Worm (Caenorhabditis elegans): ENCODE measurements around the gene ZK381.2.

Gene ZK381.2

ce11 chrIV:6919318-6919717 lies 46.0 kb upstream of the ZK381.2 start, which contains the start of gene ruvb-2 (continued):
- TF ChIP-seq dsc-1 (tag; optimal IDR thresholded peaks at IDR 0.05) (peak; percentile 92), zip-4 (GFP tag; optimal IDR thresholded peaks at IDR 0.05) (peak; percentile 64), lin-15B (tag; optimal IDR thresholded peaks at IDR 0.05) (peak; percentile 91)

ce11 chrIV:6920063-6920462 lies 45.2 kb upstream of the ZK381.2 start, which contains the start of gene T22D1.18:
TSS of gene T22D1.18 (minus strand) at chrIV:6920163.
- TF ChIP-seq zag-1 (tag; optimal IDR thresholded peaks at IDR 0.05) (no peak), nhr-85 (tag) (peak; percentile 67)

DNA sequence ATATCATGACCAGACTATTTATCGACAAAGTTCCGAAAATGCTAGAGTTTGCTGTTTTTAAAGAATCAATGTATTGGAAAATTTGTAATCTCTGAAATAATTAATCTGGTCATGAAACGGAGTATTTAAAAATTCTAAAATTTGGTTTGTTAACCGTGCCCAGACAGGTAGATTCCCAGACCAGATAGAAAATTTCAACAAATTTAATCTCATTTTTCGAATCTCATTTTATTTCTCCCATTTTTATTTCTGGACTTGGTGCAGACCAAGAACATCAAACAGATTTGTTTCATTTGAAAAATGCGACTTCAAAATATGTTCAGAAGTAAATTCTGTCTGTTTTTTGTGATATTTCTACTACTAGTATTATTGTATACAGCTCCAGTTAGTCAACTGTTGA lies 42.2 kb upstream of the ZK381.2 start, which contains the start of gene T22D1.1:
TSS of gene T22D1.1 (plus strand) at position 301 of the 400 bp plus-strand sequence.
- TF ChIP-seq aha-1 (tag; optimal IDR thresholded peaks at IDR 0.05) (no peak), fkh-8 (tag; optimal IDR thresholded peaks at IDR 0.05) (no peak), ets-5 (GFP tag; IDR thresholded peaks at IDR 0.05) (no peak), unc-30 (tag; optimal IDR thresholded peaks at IDR 0.05) (no peak), ztf-4 (tag; optimal IDR thresholded peaks at IDR 0.05) (no peak), pax-3 (tag; optimal IDR thresholded peaks at IDR 0.05) (no peak)

- TF ChIP-seq aly-2 (tag; optimal IDR thresholded peaks at IDR 0.05) (no peak), efl-1 (optimal IDR thresholded peaks at IDR 0.05) (no peak), efl-1 (GFP tag; optimal IDR thresholded peaks at IDR 0.05 in 1 of 2) (peak in 1 of 2 experiments; percentile 17)
These were observed 39.8 kb upstream of the ZK381.2 start for ce11 chrIV:6925520-6925919.

- no peak for TF ChIP-seq tbx-2 (tag; optimal IDR thresholded peaks at IDR 0.05)
- no peak for TF ChIP-seq skn-1 (tag; optimal IDR thresholded peaks at IDR 0.05)
- no peak for TF ChIP-seq nhr-76 (tag; optimal IDR thresholded peaks at IDR 0.05)
- TF ChIP-seq ces-1 (GFP tag; optimal IDR thresholded peaks at IDR 0.05) = no peak
These were observed 36.9 kb upstream of the ZK381.2 start, which contains the start of gene cest-6 for ce11 chrIV:6928417-6928816. TSS of gene cest-6 (minus strand) at chrIV:6928517.

DNA sequence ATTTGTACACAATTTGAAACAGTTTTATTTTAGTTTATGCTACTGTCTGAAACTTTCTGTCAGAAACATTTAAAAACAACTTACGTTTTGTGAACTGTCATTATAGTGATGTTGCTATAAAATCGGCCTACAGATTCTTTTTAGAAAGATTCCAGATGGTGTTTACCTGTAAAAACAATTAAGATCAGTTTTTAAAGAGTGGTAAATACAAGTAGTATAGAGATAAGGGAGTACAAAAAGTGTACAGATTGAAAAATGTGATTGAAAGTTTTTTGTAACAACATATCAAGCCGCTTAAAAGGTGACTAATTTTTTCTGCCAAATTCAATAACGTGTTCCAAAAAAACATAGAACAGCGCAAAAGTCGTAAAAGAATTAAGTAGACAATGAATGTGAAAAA lies 27.7 kb upstream of the ZK381.2 start, which contains the start of gene npr-12:
TSS of gene npr-12 (minus strand) at position 101 of the 400 bp plus-strand sequence.
- TF ChIP-seq nhr-90 (tag; optimal IDR thresholded peaks at IDR 0.05; ENCODE audit: poor library complexity) (no peak), skn-1 (tag; optimal IDR thresholded peaks at IDR 0.05) (no peak), pqm-1 (tag; optimal IDR thresholded peaks at IDR 0.05) (no peak), ets-5 (GFP tag; IDR thresholded peaks at IDR 0.05) (no peak), aha-1 (tag; optimal IDR thresholded peaks at IDR 0.05) (no peak)

DNA sequence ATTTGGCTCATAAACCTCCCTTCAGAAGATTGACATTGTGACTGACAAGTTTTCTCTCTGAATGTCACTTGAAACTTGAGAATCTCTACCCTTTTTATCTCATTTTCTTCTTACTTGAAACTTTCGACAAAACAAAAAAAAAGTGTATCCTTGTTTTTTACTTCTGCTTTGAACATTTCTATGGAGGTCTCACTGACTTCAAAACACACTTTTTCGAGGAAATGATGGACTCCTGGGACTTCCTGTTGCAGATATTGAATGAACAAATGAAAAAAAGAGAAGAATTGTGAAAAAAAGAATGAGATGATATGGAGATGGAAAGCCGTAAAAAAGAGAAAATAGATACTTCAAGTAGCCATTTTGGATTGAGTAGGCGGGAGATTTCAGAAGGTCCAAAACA lies 24.2 kb upstream of the ZK381.2 start:
- TF ChIP-seq fkh-10 (GFP tag; optimal IDR thresholded peaks at IDR 0.05) = peak; percentile 52
- peak; percentile 35 for TF ChIP-seq lin-14 (GFP tag; optimal IDR thresholded peaks at IDR 0.05)
- TF ChIP-seq zip-4 (GFP tag; optimal IDR thresholded peaks at IDR 0.05) = no peak

DNA sequence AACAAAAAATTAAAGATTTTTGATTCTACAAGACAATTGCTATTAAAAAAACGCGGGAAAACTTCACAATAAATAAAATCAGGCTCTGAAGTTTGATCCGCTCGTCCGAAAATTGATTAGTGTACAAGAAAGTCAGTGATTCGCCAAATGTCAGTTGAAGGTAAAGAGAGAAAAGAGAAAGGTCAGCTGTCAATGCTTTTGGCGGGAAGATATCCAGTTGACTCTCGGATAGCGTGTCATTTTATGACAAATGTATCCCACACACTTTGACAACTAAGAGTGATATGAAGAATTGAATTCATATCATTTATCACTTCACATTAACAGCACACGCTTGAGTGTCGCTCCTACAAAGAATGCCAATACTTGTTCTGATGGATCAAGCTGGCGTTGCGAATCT lies 18.5 kb upstream of the ZK381.2 start:
- TF ChIP-seq snu-23 (GFP tag; optimal IDR thresholded peaks at IDR 0.05) = peak; percentile 23
- peak; percentile 60 for TF ChIP-seq nhr-71 (tag; optimal IDR thresholded peaks at IDR 0.05)
- TF ChIP-seq efl-1 (optimal IDR thresholded peaks at IDR 0.05) = no peak
- peak in 1 of 2 experiments; percentile 10 for TF ChIP-seq efl-1 (GFP tag; optimal IDR thresholded peaks at IDR 0.05 in 1 of 2)
- no peak for TF ChIP-seq jun-1 (tag; optimal IDR thresholded peaks at IDR 0.05)
- peak in 1 of 2 experiments; percentile 4 for TF ChIP-seq lin-35 (GFP tag; optimal IDR thresholded peaks at IDR 0.05)
- TF ChIP-seq lsy-2 (tag; optimal IDR thresholded peaks at IDR 0.05) = peak in 1 of 2 experiments; percentile 15
- TF ChIP-seq lin-14 (GFP tag; optimal IDR thresholded peaks at IDR 0.05) = peak; percentile 54
- TF ChIP-seq rnt-1 (tag; optimal IDR thresholded peaks at IDR 0.05) = no peak
- TF ChIP-seq dpl-1 (GFP tag; optimal IDR thresholded peaks at IDR 0.05) = peak in 1 of 3 experiments; percentile 33

Data from whole organism, L1 larva.